Worm (Caenorhabditis elegans) whole organism, L2 larva: ENCODE measurements around the gene mop-25.2.

Experiments used
- nhr-6 ChIP-seq: fragments of 150-350 bp; optimal IDR thresholded peaks from 2 replicates; lab custom pipeline; 2014; ENCODE audit warnings: missing biosample characterization, missing genetic modification characterization
- nhr-77 ChIP-seq: fragments of 150-350 bp; optimal IDR thresholded peaks from 2 replicates; lab custom pipeline; 2014; ENCODE audit warnings: missing biosample characterization, missing genetic modification characterization
- snpc-4 ChIP-seq: fragments of 150-350 bp; optimal IDR thresholded peaks from 2 replicates; lab custom pipeline; 2014; ENCODE audit warnings: missing biosample characterization, missing genetic modification characterization
- ztf-11 ChIP-seq: sonication (generic microtip); optimal IDR thresholded peaks from 2 replicates; lab custom pipeline; 2017; ENCODE audit warnings: missing biosample characterization, missing genetic modification characterization
- ztf-4 ChIP-seq: fragments of 150-350 bp; optimal IDR thresholded peaks from 2 replicates; lab custom pipeline; 2014; ENCODE audit warnings: missing biosample characterization, missing genetic modification characterization

DNA sequence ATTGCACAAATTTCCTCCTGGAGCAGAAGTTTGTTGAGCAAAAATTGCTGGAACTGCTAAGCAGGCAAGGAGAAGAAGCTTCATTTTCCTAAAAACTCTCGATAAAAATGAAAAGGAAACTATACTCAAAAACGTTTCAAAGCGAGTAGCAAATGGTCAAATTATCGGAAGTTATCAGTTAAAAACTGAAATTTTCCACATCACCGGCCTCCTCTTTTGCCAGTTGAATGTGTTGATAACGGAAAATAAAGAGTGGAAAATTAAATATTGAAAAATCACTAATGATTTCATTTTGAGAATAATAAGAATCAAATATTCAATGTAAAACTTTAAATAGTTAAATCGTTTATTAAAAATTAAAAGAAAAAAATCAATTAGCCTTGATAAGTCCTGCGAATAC lies 44.6 kb downstream of the mop-25.2 start, which contains the start of gene ZK1320.2:
- TF ChIP-seq ztf-11 (tag; lab: Kevin White, UChicago) (no peak), nhr-6 (no peak), snpc-4 (tag; lab: Kevin White, UChicago) (no peak), nhr-77 (no peak), ztf-4 (tag; lab: Kevin White, UChicago) (no peak)
